Fruit fly (Drosophila melanogaster) whole organism, embryonic: Measurements from ENCODE around the gene Trs20.
A peak's percentile ranks its signal among the peaks of the same experiment; 100 is the strongest.

Experiments
- ATbp ChIP-seq: fragments of 200-800 bp; sonication (Bioruptor generic); optimal IDR thresholded peaks from 2 replicates; lab custom pipeline; 2017; ENCODE audit warnings: missing biosample characterization, mild to moderate bottlenecking, missing genetic modification characterization, missing genetic modification reagents
- B-H1 ChIP-seq: fragments of 200-800 bp; sonication (Bioruptor generic); IDR thresholded peaks from 3 replicates; pipeline ENCODE4 v1.3.6; 2022; ENCODE audit warnings: missing biosample characterization, missing genetic modification characterization
- Bgb ChIP-seq: fragments of 200-800 bp; sonication (Bioruptor generic); IDR thresholded peaks from 2 replicates; pipeline ENCODE4 v1.3.6; 2022; ENCODE audit warnings: missing biosample characterization, missing genetic modification characterization; ENCODE audit not compliant: partially characterized antibody
- CG10543 ChIP-seq: fragments of 200-800 bp; sonication (Bioruptor generic); optimal IDR thresholded peaks from 3 replicates; lab custom pipeline; 2017; ENCODE audit warnings: missing biosample characterization, mild to moderate bottlenecking, missing genetic modification characterization, moderate library complexity
- CG11504 ChIP-seq: fragments of 200-800 bp; sonication (Bioruptor generic); optimal IDR thresholded peaks from 3 replicates; lab custom pipeline; 2019; ENCODE audit warnings: missing biosample characterization, mild to moderate bottlenecking, missing genetic modification characterization, moderate library complexity
- CG14014 ChIP-seq: fragments of 200-800 bp; sonication (Bioruptor generic); IDR thresholded peaks from 2 replicates; pipeline ENCODE4 v1.3.6; 2022; ENCODE audit warnings: missing biosample characterization, missing genetic modification characterization
- CG14860 ChIP-seq: fragments of 200-800 bp; sonication (Bioruptor generic); IDR thresholded peaks from 3 replicates; pipeline ENCODE4 v1.3.6; 2022; ENCODE audit warnings: missing biosample characterization, missing genetic modification characterization; ENCODE audit not compliant: partially characterized antibody
- CG15073 ChIP-seq: fragments of 200-800 bp; sonication (Bioruptor generic); optimal IDR thresholded peaks from 2 replicates; lab custom pipeline; 2016; ENCODE audit warnings: missing biosample characterization, missing genetic modification characterization
- CG17328 ChIP-seq: fragments of 200-800 bp; sonication (Bioruptor generic); IDR thresholded peaks from 2 replicates; pipeline ENCODE4 v1.3.6; 2022; ENCODE audit warnings: missing biosample characterization, missing genetic modification characterization
- CG17612 ChIP-seq: fragments of 200-800 bp; sonication (Bioruptor generic); IDR thresholded peaks from 2 replicates; pipeline ENCODE4 v1.3.6; 2022; ENCODE audit warnings: missing biosample characterization, missing genetic modification characterization
- CG18476 ChIP-seq: fragments of 200-800 bp; sonication (Bioruptor generic); optimal IDR thresholded peaks from 2 replicates; lab custom pipeline; 2016; ENCODE audit warnings: missing biosample characterization, mild to moderate bottlenecking, missing genetic modification characterization
- CG2116 ChIP-seq: fragments of 200-800 bp; sonication (Bioruptor generic); optimal IDR thresholded peaks from 3 replicates; lab custom pipeline; 2018; ENCODE audit warnings: missing biosample characterization, mild to moderate bottlenecking, missing genetic modification characterization
- CG2120 ChIP-seq: fragments of 200-800 bp; sonication (Bioruptor generic); optimal IDR thresholded peaks from 3 replicates; lab custom pipeline; 2016; ENCODE audit warnings: missing biosample characterization, missing genetic modification characterization
- CG2129 ChIP-seq: fragments of 200-800 bp; sonication (Bioruptor generic); IDR thresholded peaks from 2 replicates; pipeline ENCODE4 v1.3.6; 2022; ENCODE audit warnings: missing biosample characterization, missing genetic modification characterization; ENCODE audit not compliant: partially characterized antibody
- CG2199 ChIP-seq: fragments of 200-800 bp; sonication (Bioruptor generic); IDR thresholded peaks from 3 replicates; pipeline ENCODE4 v1.3.6; 2022; ENCODE audit warnings: missing biosample characterization, missing genetic modification characterization
- CG34376 ChIP-seq: fragments of 200-800 bp; sonication (Bioruptor generic); optimal IDR thresholded peaks from 2 replicates; lab custom pipeline; 2018; ENCODE audit warnings: missing biosample characterization, mild to moderate bottlenecking, missing genetic modification characterization
- CG3726 ChIP-seq: fragments of 200-800 bp; sonication (Bioruptor generic); IDR thresholded peaks from 3 replicates; pipeline ENCODE4, ENCODE4 v1.3.6; 2022; ENCODE audit warnings: missing biosample characterization, missing genetic modification characterization
- CG5245 ChIP-seq: fragments of 200-800 bp; sonication (Bioruptor generic); optimal IDR thresholded peaks from 3 replicates; lab custom pipeline; 2016; ENCODE audit warnings: missing biosample characterization, missing genetic modification characterization
- CG6175 ChIP-seq: fragments of 200-800 bp; sonication (Bioruptor generic); IDR thresholded peaks from 3 replicates; pipeline ENCODE4 v1.3.6; 2022; ENCODE audit warnings: missing biosample characterization, missing genetic modification characterization
- CG6272 ChIP-seq: fragments of 200-800 bp; sonication (Bioruptor generic); IDR thresholded peaks from 2 replicates; pipeline ENCODE4 v1.3.6; 2022; ENCODE audit warnings: missing biosample characterization, missing genetic modification characterization
- CG6813 ChIP-seq: fragments of 200-800 bp; sonication (Bioruptor generic); optimal IDR thresholded peaks from 2 replicates; lab custom pipeline; 2017; ENCODE audit warnings: missing biosample characterization, missing genetic modification characterization, mild to moderate bottlenecking, moderate library complexity, missing genetic modification reagents
- CG7987 ChIP-seq: fragments of 200-800 bp; sonication (Bioruptor generic); optimal IDR thresholded peaks from 2 replicates; lab custom pipeline; 2018; ENCODE audit warnings: missing biosample characterization, mild to moderate bottlenecking, missing genetic modification characterization, moderate library complexity
- CG8281 ChIP-seq: fragments of 200-800 bp; sonication (Bioruptor generic); optimal IDR thresholded peaks from 2 replicates; lab custom pipeline; 2018; ENCODE audit warnings: missing biosample characterization, mild to moderate bottlenecking, missing genetic modification characterization, moderate library complexity
- CG8290 ChIP-seq, 3 experiments: fragments of 200-800 bp; sonication (Bioruptor generic); optimal IDR thresholded peaks; 2 replicates each; lab custom pipeline; 2016 to 2019; ENCODE audit warnings: missing biosample characterization in 3 of 3, missing genetic modification characterization in 3 of 3, mild to moderate bottlenecking in 2 of 3, moderate library complexity in 1 of 3
- CG9932 ChIP-seq: fragments of 200-800 bp; sonication (Bioruptor generic); IDR thresholded peaks from 2 replicates; pipeline ENCODE4 v1.3.6; 2022; ENCODE audit warnings: missing biosample characterization, missing genetic modification characterization
- CTCF ChIP-seq: fragments of 200-800 bp; sonication (Bioruptor generic); optimal IDR thresholded peaks from 2 replicates; lab custom pipeline; 2017; ENCODE audit warnings: missing biosample characterization, mild to moderate bottlenecking, missing genetic modification characterization, moderate library complexity
- D19B ChIP-seq: fragments of 200-800 bp; sonication (Bioruptor generic); optimal IDR thresholded peaks from 2 replicates; lab custom pipeline; 2017; ENCODE audit warnings: missing biosample characterization, mild to moderate bottlenecking, missing genetic modification characterization
- Dip2 ChIP-seq: fragments of 200-800 bp; sonication (Bioruptor generic); IDR thresholded peaks from 2 replicates; pipeline ENCODE4 v1.3.6; 2022; ENCODE audit warnings: missing biosample characterization, missing genetic modification characterization
- Jarid2 ChIP-seq: fragments of 200-800 bp; sonication (Bioruptor generic); optimal IDR thresholded peaks from 3 replicates; lab custom pipeline; 2017; ENCODE audit warnings: mild to moderate bottlenecking, missing biosample characterization, missing genetic modification reagents, missing genetic modification characterization
- Lpt ChIP-seq: fragments of >200 bp; optimal IDR thresholded peaks from 2 replicates; lab custom pipeline; 2018; ENCODE audit warnings: missing biosample characterization, missing genetic modification characterization
- Meics ChIP-seq: fragments of 200-800 bp; sonication (Bioruptor generic); optimal IDR thresholded peaks from 2 replicates; lab custom pipeline; 2017; ENCODE audit warnings: missing biosample characterization, mild to moderate bottlenecking, missing genetic modification characterization
- Mrtf ChIP-seq: fragments of 200-800 bp; sonication (Bioruptor generic); IDR thresholded peaks from 3 replicates; pipeline ENCODE4 v1.3.6; 2022; ENCODE audit warnings: missing biosample characterization, missing genetic modification characterization
- Sin3A ChIP-seq: fragments of >200 bp; optimal IDR thresholded peaks from 2 replicates; lab custom pipeline; 2018
- bowl ChIP-seq: fragments of 200-800 bp; sonication (Bioruptor generic); IDR thresholded peaks from 2 replicates; pipeline ENCODE4 v1.3.6; 2022; ENCODE audit warnings: missing biosample characterization, missing genetic modification characterization
- cg ChIP-seq: fragments of 200-800 bp; sonication (Bioruptor generic); optimal IDR thresholded peaks from 3 replicates; lab custom pipeline; 2019; ENCODE audit warnings: missing biosample characterization, mild to moderate bottlenecking, missing genetic modification characterization, moderate library complexity
- en ChIP-seq: fragments of 200-800 bp; sonication (Bioruptor generic); optimal IDR thresholded peaks from 2 replicates; lab custom pipeline; 2016; ENCODE audit warnings: missing biosample characterization, missing genetic modification characterization
- fu2 ChIP-seq: fragments of 200-800 bp; sonication (Bioruptor generic); optimal IDR thresholded peaks from 2 replicates; lab custom pipeline; 2016; ENCODE audit warnings: missing biosample characterization, missing genetic modification characterization
- gem ChIP-seq: fragments of 200-800 bp; sonication (Bioruptor generic); optimal IDR thresholded peaks from 2 replicates; lab custom pipeline; 2019; ENCODE audit warnings: missing biosample characterization, mild to moderate bottlenecking, missing genetic modification characterization, moderate library complexity
- gsb-n ChIP-seq: fragments of 200-800 bp; sonication (Bioruptor generic); optimal IDR thresholded peaks from 3 replicates; lab custom pipeline; 2018; ENCODE audit warnings: missing biosample characterization, mild to moderate bottlenecking, missing genetic modification characterization
- hbn ChIP-seq: fragments of 200-800 bp; sonication (Bioruptor generic); IDR thresholded peaks from 2 replicates; pipeline ENCODE4 v1.3.6; 2022; ENCODE audit warnings: missing biosample characterization, missing genetic modification characterization; ENCODE audit not compliant: partially characterized antibody
- kni ChIP-seq: fragments of 200-800 bp; sonication (Bioruptor generic); optimal IDR thresholded peaks from 3 replicates; lab custom pipeline; 2017; ENCODE audit warnings: mild to moderate bottlenecking, missing biosample characterization, missing genetic modification reagents, missing genetic modification characterization
- lilli ChIP-seq: fragments of 200-800 bp; sonication (Bioruptor generic); optimal IDR thresholded peaks from 3 replicates; lab custom pipeline; 2016; ENCODE audit warnings: missing biosample characterization, missing genetic modification characterization
- oc ChIP-seq: fragments of 200-800 bp; sonication (Bioruptor generic); optimal IDR thresholded peaks from 2 replicates; lab custom pipeline; 2018; ENCODE audit warnings: missing biosample characterization, mild to moderate bottlenecking, missing genetic modification characterization, moderate library complexity
- phol ChIP-seq: fragments of 200-800 bp; sonication (Bioruptor generic); optimal IDR thresholded peaks from 3 replicates; lab custom pipeline; 2018; ENCODE audit warnings: missing biosample characterization, mild to moderate bottlenecking, missing genetic modification characterization, moderate library complexity
- repo ChIP-seq: fragments of 200-800 bp; sonication (Bioruptor generic); optimal IDR thresholded peaks from 2 replicates; lab custom pipeline; 2016; ENCODE audit warnings: missing biosample characterization, missing genetic modification characterization
- schlank ChIP-seq: fragments of 200-800 bp; sonication (Bioruptor generic); optimal IDR thresholded peaks from 2 replicates; lab custom pipeline; 2018; ENCODE audit warnings: missing biosample characterization, mild to moderate bottlenecking, missing genetic modification characterization
- sens ChIP-seq: fragments of 200-800 bp; sonication (Bioruptor generic); peaks from one replicate; lab custom pipeline; 2016; ENCODE audit warnings: missing biosample characterization, missing genetic modification characterization
- sima ChIP-seq: fragments of 200-800 bp; sonication (Bioruptor generic); optimal IDR thresholded peaks from 2 replicates; lab custom pipeline; 2016; ENCODE audit warnings: missing biosample characterization, missing genetic modification characterization
- stwl ChIP-seq: fragments of 200-800 bp; sonication (Bioruptor generic); optimal IDR thresholded peaks from 3 replicates; lab custom pipeline; 2018; ENCODE audit warnings: missing biosample characterization, mild to moderate bottlenecking, missing genetic modification characterization, moderate library complexity
- sug ChIP-seq: fragments of 200-800 bp; optimal IDR thresholded peaks from 2 replicates; lab custom pipeline; 2019; ENCODE audit warnings: missing biosample characterization, mild to moderate bottlenecking, missing genetic modification characterization, moderate library complexity
- toy ChIP-seq: fragments of 200-800 bp; sonication (Bioruptor generic); IDR thresholded peaks from 2 replicates; pipeline ENCODE4 v1.3.6; 2022; ENCODE audit warnings: missing biosample characterization, missing genetic modification characterization
- tx ChIP-seq: fragments of 200-800 bp; sonication (Bioruptor generic); optimal IDR thresholded peaks from 2 replicates; lab custom pipeline; 2016; ENCODE audit warnings: missing biosample characterization, missing genetic modification characterization
- zfh1 ChIP-seq: fragments of 200-800 bp; sonication (Bioruptor generic); IDR thresholded peaks from 3 replicates; pipeline ENCODE4 v1.3.6; 2022; ENCODE audit warnings: missing biosample characterization, missing genetic modification characterization

Gene Trs20

DNA sequence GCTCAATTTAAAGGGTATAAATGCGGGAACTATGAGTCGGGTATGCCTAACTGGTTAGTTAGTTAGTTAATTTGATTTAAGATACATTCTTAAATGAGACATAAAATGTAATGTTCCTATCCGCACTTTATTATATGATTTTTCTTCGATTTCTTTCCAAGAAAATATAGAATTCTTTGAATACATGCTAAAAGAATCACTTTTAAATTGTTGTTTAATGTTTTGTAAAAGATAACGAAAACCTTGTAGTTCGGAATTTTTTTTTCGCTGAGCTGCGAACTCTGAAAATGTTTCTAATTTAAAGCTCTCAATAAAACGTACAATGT is 28.6 kb upstream of the Trs20 start (continued):
- TF ChIP-seq CG34376 (GFP tag; lab: Kevin White, UChicago) (no peak), CG5245 (GFP tag; lab: Kevin White, UChicago) (no peak), gsb-n (tag; lab: Kevin White, UChicago) (no peak), Sin3A (no peak), CG3726 (GFP tag; lab: Robert Waterston, UW) (no peak), sima (GFP tag; lab: Kevin White, UChicago) (no peak), kni (GFP tag; lab: Kevin White, UChicago) (no peak), sug (tag; lab: Kevin White, UChicago) (no peak), Meics (GFP tag; lab: Kevin White, UChicago) (peak; percentile 34), CG14014 (GFP tag; lab: Robert Waterston, UW) (no peak), CG2199 (GFP tag; lab: Robert Waterston, UW) (no peak), CG6272 (no peak), Mrtf (GFP tag; lab: Robert Waterston, UW) (no peak), CG2116 (GFP tag; lab: Kevin White, UChicago) (no peak), CG11504 (tag; lab: Kevin White, UChicago) (peak; percentile 16), fu2 (no peak), hbn (GFP tag; lab: Robert Waterston, UW) (no peak), sens (GFP tag; lab: Kevin White, UChicago) (peak; percentile 65), toy (GFP tag; lab: Robert Waterston, UW) (no peak), en (GFP tag; lab: Kevin White, UChicago) (no peak), tx (GFP tag; lab: Kevin White, UChicago) (no peak), Dip2 (GFP tag; lab: Robert Waterston, UW) (no peak), stwl (tag; lab: Kevin White, UChicago) (no peak), B-H1 (GFP tag; lab: Robert Waterston, UW) (no peak), CG6175 (no peak), schlank (tag; lab: Kevin White, UChicago) (peak; percentile 21), CG7987 (GFP tag; lab: Kevin White, UChicago) (no peak), CG2120 (GFP tag; lab: Kevin White, UChicago) (peak; percentile 78), CG18476 (GFP tag; lab: Kevin White, UChicago) (no peak), CG8290 (GFP tag; optimal IDR thresholded peaks at IDR 0.05; lab: Kevin White, UChicago) (no peak), CG8290 (tag; optimal IDR thresholded peaks at IDR 0.05; lab: Kevin White, UChicago) (peak in 1 of 2 experiments; percentile 16), cg (GFP tag; lab: Kevin White, UChicago) (no peak), CG15073 (GFP tag; lab: Kevin White, UChicago) (no peak), CG6813 (GFP tag; lab: Kevin White, UChicago) (no peak), CTCF (no peak), CG17328 (GFP tag; lab: Robert Waterston, UW) (no peak), gem (tag; lab: Kevin White, UChicago) (peak; percentile 58), oc (tag; lab: Kevin White, UChicago) (no peak), Bgb (GFP tag; lab: Robert Waterston, UW) (no peak), CG2129 (no peak), zfh1 (GFP tag; lab: Robert Waterston, UW) (no peak), Lpt (GFP tag; lab: Kevin White, UChicago) (no peak), CG17612 (no peak), repo (GFP tag; lab: Kevin White, UChicago) (no peak), D19B (GFP tag; lab: Kevin White, UChicago) (peak; percentile 82), bowl (GFP tag; lab: Robert Waterston, UW) (no peak), CG9932 (GFP tag; lab: Robert Waterston, UW) (no peak), CG8281 (tag; lab: Kevin White, UChicago) (no peak), lilli (peak; percentile 16), CG14860 (GFP tag; lab: Robert Waterston, UW) (no peak), phol (tag; lab: Kevin White, UChicago) (no peak), CG10543 (GFP tag; lab: Kevin White, UChicago) (no peak), ATbp (GFP tag; lab: Kevin White, UChicago) (no peak), Jarid2 (no peak)
